Fruit fly (Drosophila melanogaster) whole organism, embryonic: ENCODE measurements around the gene CG15506.
A peak's percentile ranks its signal among the peaks of the same experiment; 100 is the strongest.

Experiments
- Abd-B ChIP-seq: fragments of 200-800 bp; sonication (Bioruptor generic); optimal IDR thresholded peaks from 2 replicates; lab custom pipeline; 2018; ENCODE audit warnings: missing biosample characterization, mild to moderate bottlenecking, missing genetic modification characterization, moderate library complexity
- Atf3 ChIP-seq: fragments of 200-800 bp; sonication (Bioruptor generic); optimal IDR thresholded peaks from 3 replicates; lab custom pipeline; 2016; ENCODE audit warnings: missing biosample characterization, missing genetic modification characterization
- BtbVII ChIP-seq: fragments of 200-800 bp; sonication (Bioruptor generic); optimal IDR thresholded peaks from 3 replicates; lab custom pipeline; 2017; ENCODE audit warnings: missing biosample characterization, mild to moderate bottlenecking, missing genetic modification characterization
- CG10209 ChIP-seq: fragments of 200-800 bp; sonication (Bioruptor generic); optimal IDR thresholded peaks from 3 replicates; lab custom pipeline; 2017; ENCODE audit warnings: missing biosample characterization, mild to moderate bottlenecking, missing genetic modification characterization, missing genetic modification reagents
- CG11560 ChIP-seq: fragments of 200-800 bp; sonication (Bioruptor generic); IDR thresholded peaks from 3 replicates; pipeline ENCODE4 v1.3.6; 2022; ENCODE audit warnings: missing biosample characterization, missing genetic modification characterization
- CG13296 ChIP-seq: fragments of 200-800 bp; sonication (Bioruptor generic); optimal IDR thresholded peaks from 3 replicates; lab custom pipeline; 2018; ENCODE audit warnings: missing biosample characterization, mild to moderate bottlenecking, missing genetic modification characterization
- CG14014 ChIP-seq: fragments of 200-800 bp; sonication (Bioruptor generic); IDR thresholded peaks from 2 replicates; pipeline ENCODE4 v1.3.6; 2022; ENCODE audit warnings: missing biosample characterization, missing genetic modification characterization
- CG15479 ChIP-seq: fragments of 200-800 bp; sonication (Bioruptor generic); optimal IDR thresholded peaks from 3 replicates; lab custom pipeline; 2019; ENCODE audit warnings: missing biosample characterization, mild to moderate bottlenecking, missing genetic modification characterization, moderate library complexity
- CG18764 ChIP-seq: fragments of 200-800 bp; sonication (Bioruptor generic); optimal IDR thresholded peaks from 3 replicates; lab custom pipeline; 2016; ENCODE audit warnings: missing biosample characterization, missing genetic modification characterization
- CG32532 ChIP-seq: fragments of 200-800 bp; sonication (Bioruptor generic); IDR thresholded peaks from 2 replicates; pipeline ENCODE4 v1.3.6; 2022; ENCODE audit warnings: missing biosample characterization, missing genetic modification characterization
- CG34224 ChIP-seq: fragments of 200-800 bp; sonication (Bioruptor generic); IDR thresholded peaks from 3 replicates; pipeline ENCODE4 v1.3.6; 2022; ENCODE audit warnings: missing biosample characterization, missing genetic modification characterization; ENCODE audit not compliant: partially characterized antibody
- CG4360 ChIP-seq: fragments of 200-800 bp; sonication (Bioruptor generic); IDR thresholded peaks from 2 replicates; pipeline ENCODE4 v1.3.6; 2022; ENCODE audit warnings: missing biosample characterization, missing genetic modification characterization
- CG43689 ChIP-seq: fragments of 200-800 bp; sonication (Bioruptor generic); IDR thresholded peaks from 2 replicates; pipeline ENCODE4 v1.3.6; 2022; ENCODE audit warnings: missing biosample characterization, missing genetic modification characterization
- CG5245 ChIP-seq: fragments of 200-800 bp; sonication (Bioruptor generic); optimal IDR thresholded peaks from 3 replicates; lab custom pipeline; 2016; ENCODE audit warnings: missing biosample characterization, missing genetic modification characterization
- CG8388 ChIP-seq: fragments of 200-800 bp; sonication (Bioruptor generic); optimal IDR thresholded peaks from 2 replicates; lab custom pipeline; 2019; ENCODE audit warnings: missing biosample characterization, mild to moderate bottlenecking, missing genetic modification characterization, moderate library complexity
- Camta ChIP-seq: fragments of 200-800 bp; sonication (Bioruptor generic); optimal IDR thresholded peaks from 2 replicates; lab custom pipeline; 2016; ENCODE audit warnings: missing biosample characterization, missing genetic modification characterization
- D ChIP-seq, 2 experiments: fragments of 200-800 bp in 1 of 2; fragments of >200 bp in 1 of 2; sonication (Bioruptor generic) in 1 of 2; optimal IDR thresholded peaks; 2 replicates in 1 of 2; 3 replicates in 1 of 2; lab custom pipeline; 2017; ENCODE audit warnings: mild to moderate bottlenecking in 1 of 2, missing biosample characterization in 1 of 2, missing genetic modification characterization in 1 of 2, missing genetic modification reagents in 1 of 2
- D19A ChIP-seq: fragments of 200-800 bp; optimal IDR thresholded peaks from 3 replicates; lab custom pipeline; 2019; ENCODE audit warnings: missing biosample characterization, mild to moderate bottlenecking, missing genetic modification characterization, moderate library complexity
- Dref ChIP-seq: fragments of 200-800 bp; sonication (Bioruptor generic); IDR thresholded peaks from 2 replicates; pipeline ENCODE4 v1.3.6; 2022; ENCODE audit warnings: missing biosample characterization, missing genetic modification characterization
- HLHmδ ChIP-seq: fragments of 200-800 bp; sonication (Bioruptor generic); optimal IDR thresholded peaks from 2 replicates; lab custom pipeline; 2018; ENCODE audit warnings: missing biosample characterization, mild to moderate bottlenecking, missing genetic modification characterization, moderate library complexity
- Kr ChIP-seq: fragments of 200-800 bp; sonication (Bioruptor generic); optimal IDR thresholded peaks from 2 replicates; lab custom pipeline; 2017; ENCODE audit warnings: missing biosample characterization, mild to moderate bottlenecking, missing genetic modification characterization
- Lhr ChIP-seq: fragments of 200-800 bp; sonication (Bioruptor generic); optimal IDR thresholded peaks from 3 replicates; lab custom pipeline; 2017; ENCODE audit warnings: mild to moderate bottlenecking, missing biosample characterization, missing genetic modification reagents, missing genetic modification characterization
- Med ChIP-seq: fragments of 200-800 bp; sonication (Bioruptor generic); peaks from one replicate; lab custom pipeline; 2016; ENCODE audit warnings: missing biosample characterization, missing genetic modification characterization, mild to moderate bottlenecking, inconsistent platforms, moderate library complexity
- NFAT ChIP-seq: fragments of 200-800 bp; sonication (Bioruptor generic); IDR thresholded peaks from 2 replicates; pipeline ENCODE4 v1.3.6; 2022; ENCODE audit warnings: missing biosample characterization, missing genetic modification characterization
- Scr ChIP-seq: fragments of 200-800 bp; sonication (Bioruptor generic); IDR thresholded peaks from 2 replicates; pipeline ENCODE4 v1.3.6; 2022; ENCODE audit warnings: missing biosample characterization, missing genetic modification characterization; ENCODE audit not compliant: partially characterized antibody
- Sry-δ ChIP-seq: fragments of 200-800 bp; sonication (Bioruptor generic); optimal IDR thresholded peaks from 2 replicates; lab custom pipeline; 2016; ENCODE audit warnings: missing biosample characterization, missing genetic modification characterization
- amos ChIP-seq: fragments of 200-800 bp; sonication (Bioruptor generic); IDR thresholded peaks from 2 replicates; pipeline ENCODE4 v1.3.6; 2022; ENCODE audit warnings: missing biosample characterization, missing genetic modification characterization; ENCODE audit not compliant: partially characterized antibody
- cg ChIP-seq: fragments of 200-800 bp; sonication (Bioruptor generic); optimal IDR thresholded peaks from 3 replicates; lab custom pipeline; 2019; ENCODE audit warnings: missing biosample characterization, mild to moderate bottlenecking, missing genetic modification characterization, moderate library complexity
- chinmo ChIP-seq: fragments of 200-800 bp; sonication (Bioruptor generic); IDR thresholded peaks from 4 replicates; pipeline ENCODE4 v1.3.6; 2022; ENCODE audit warnings: missing biosample characterization, missing genetic modification characterization; ENCODE audit not compliant: partially characterized antibody
- ci ChIP-seq: fragments of 200-800 bp; sonication (Bioruptor generic); IDR thresholded peaks from 3 replicates; pipeline ENCODE4 v1.3.6; 2022; ENCODE audit warnings: missing biosample characterization, missing genetic modification characterization
- grau ChIP-seq: fragments of 200-800 bp; optimal IDR thresholded peaks from 3 replicates; lab custom pipeline; 2019; ENCODE audit warnings: missing biosample characterization, mild to moderate bottlenecking, missing genetic modification characterization, moderate library complexity
- gro ChIP-seq: fragments of 200-800 bp; sonication (Bioruptor generic); optimal IDR thresholded peaks from 2 replicates; lab custom pipeline; 2016; ENCODE audit warnings: missing biosample characterization, missing genetic modification characterization
- kay ChIP-seq: fragments of 200-800 bp; sonication (Bioruptor generic); optimal IDR thresholded peaks from 2 replicates; lab custom pipeline; 2016; ENCODE audit warnings: missing biosample characterization, missing genetic modification characterization
- mirr ChIP-seq: fragments of 200-800 bp; sonication (Bioruptor generic); optimal IDR thresholded peaks from 3 replicates; lab custom pipeline; 2018; ENCODE audit warnings: missing biosample characterization, mild to moderate bottlenecking, missing genetic modification characterization
- mld ChIP-seq: fragments of 200-800 bp; sonication (Bioruptor generic); IDR thresholded peaks from 3 replicates; pipeline ENCODE4 v1.3.6; 2022; ENCODE audit warnings: missing biosample characterization, missing genetic modification characterization; ENCODE audit not compliant: partially characterized antibody
- nom ChIP-seq: fragments of 200-800 bp; sonication (Bioruptor generic); optimal IDR thresholded peaks from 2 replicates; lab custom pipeline; 2017; ENCODE audit warnings: missing biosample characterization, missing genetic modification characterization, mild to moderate bottlenecking, moderate library complexity, missing genetic modification reagents
- oc ChIP-seq: fragments of 200-800 bp; sonication (Bioruptor generic); optimal IDR thresholded peaks from 2 replicates; lab custom pipeline; 2018; ENCODE audit warnings: missing biosample characterization, mild to moderate bottlenecking, missing genetic modification characterization, moderate library complexity
- pan ChIP-seq, 4 experiments: fragments of >200 bp in 3 of 4; fragments of 200-800 bp in 1 of 4; sonication (Bioruptor generic) in 1 of 4; optimal IDR thresholded peaks in 3 of 4; IDR thresholded peaks in 1 of 4; 2 replicates each; pipeline versions ENCODE4 v1.3.6 to Lab custom; 2017 to 2022; ENCODE audit warnings: missing biosample characterization in 2 of 4, missing genetic modification characterization in 2 of 4, mixed read lengths in 1 of 4
- peb ChIP-seq: fragments of 200-800 bp; sonication (Bioruptor generic); IDR thresholded peaks from 2 replicates; pipeline ENCODE4 v1.3.6; 2022; ENCODE audit warnings: missing biosample characterization, missing genetic modification characterization
- repo ChIP-seq: fragments of 200-800 bp; sonication (Bioruptor generic); optimal IDR thresholded peaks from 2 replicates; lab custom pipeline; 2016; ENCODE audit warnings: missing biosample characterization, missing genetic modification characterization
- row ChIP-seq: fragments of 200-800 bp; sonication (Bioruptor generic); IDR thresholded peaks from 3 replicates; pipeline ENCODE4 v1.3.6; 2022; ENCODE audit warnings: missing biosample characterization, missing genetic modification characterization
- sug ChIP-seq: fragments of 200-800 bp; optimal IDR thresholded peaks from 2 replicates; lab custom pipeline; 2019; ENCODE audit warnings: missing biosample characterization, mild to moderate bottlenecking, missing genetic modification characterization, moderate library complexity
- tin ChIP-seq: fragments of 200-800 bp; sonication (Bioruptor generic); optimal IDR thresholded peaks from 3 replicates; lab custom pipeline; 2016; ENCODE audit warnings: missing biosample characterization, missing genetic modification characterization
- tio ChIP-seq: fragments of 200-800 bp; sonication (Bioruptor generic); optimal IDR thresholded peaks from 2 replicates; lab custom pipeline; 2017; ENCODE audit warnings: missing biosample characterization, missing genetic modification characterization, inconsistent platforms
- vnd ChIP-seq: fragments of 200-800 bp; sonication (Bioruptor generic); IDR thresholded peaks from 3 replicates; pipeline ENCODE4 v1.3.6; 2022; ENCODE audit warnings: missing biosample characterization, missing genetic modification characterization; ENCODE audit not compliant: partially characterized antibody
- z ChIP-seq: fragments of 200-800 bp; sonication (Bioruptor generic); IDR thresholded peaks from 3 replicates; pipeline ENCODE4 v1.3.6; 2022; ENCODE audit warnings: missing biosample characterization, missing genetic modification characterization
- zen2 ChIP-seq: fragments of 200-800 bp; sonication (Bioruptor generic); IDR thresholded peaks from 3 replicates; pipeline ENCODE4 v1.3.6; 2022; ENCODE audit warnings: missing biosample characterization, missing genetic modification characterization; ENCODE audit not compliant: partially characterized antibody

CG15506 gene

DNA sequence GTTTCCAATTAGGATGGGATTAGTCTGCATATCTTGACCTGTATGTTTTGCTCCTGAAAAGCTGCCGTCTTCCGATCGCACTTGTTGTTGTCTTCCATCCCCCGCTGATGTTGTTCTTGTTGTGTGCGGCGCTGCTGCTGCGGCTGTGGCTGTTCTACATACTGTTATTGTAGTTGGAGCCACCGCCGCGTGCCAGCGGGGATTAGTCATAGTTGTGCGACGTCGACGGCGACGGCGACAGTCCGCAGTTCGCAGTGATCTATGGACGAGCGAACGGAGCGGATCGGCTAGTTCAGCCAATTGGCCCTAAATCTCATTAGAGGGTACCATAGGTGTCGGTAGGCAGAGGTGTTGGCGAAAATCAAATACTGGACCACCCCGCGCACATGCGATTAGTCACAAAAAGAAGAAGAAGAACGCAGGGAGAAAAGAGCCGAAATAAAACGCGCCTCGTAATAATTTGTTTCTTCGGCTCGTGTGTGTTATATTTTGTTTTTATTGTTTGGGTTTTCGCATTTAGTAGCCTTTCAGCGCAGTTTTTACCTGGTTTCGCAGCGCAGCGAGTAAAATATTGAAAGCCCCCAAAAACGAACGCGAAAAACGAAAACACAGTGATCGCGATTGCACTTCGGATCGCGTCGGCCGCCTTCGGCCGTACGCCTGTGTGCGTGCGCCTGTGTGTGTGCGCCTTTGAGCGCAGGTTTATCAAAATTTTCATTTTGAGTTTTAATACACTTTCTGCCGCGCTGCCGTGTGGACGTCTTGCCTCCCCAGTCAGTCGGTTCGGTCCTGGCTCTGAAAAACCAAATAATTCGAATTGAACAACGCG is 47.0 kb downstream of the CG15506 start, which contains the start of gene kay (continued):
- TF ChIP-seq grau (tag; lab: Kevin White, UChicago): no peak
- TF ChIP-seq CG15479: peak; percentile 57
- 0 out of 2 replicates have a peak, but pooled peaks have one; percentile 10 for TF ChIP-seq amos (GFP tag; lab: Robert Waterston, UW)
- 0 out of 3 replicates have a peak, but pooled peaks have one; percentile 25 for TF ChIP-seq CG34224 (GFP tag; lab: Robert Waterston, UW)
- no peak for TF ChIP-seq peb (GFP tag; lab: Robert Waterston, UW)
- no peak for TF ChIP-seq sug (tag; lab: Kevin White, UChicago)
- 0 out of 2 replicates have a peak, but pooled peaks have one; percentile 18 for TF ChIP-seq CG32532 (GFP tag; lab: Robert Waterston, UW)
- no peak for TF ChIP-seq Dref (GFP tag; lab: Robert Waterston, UW)
- no peak for TF ChIP-seq gro (GFP tag; lab: Kevin White, UChicago)
- TF ChIP-seq tin: no peak
- TF ChIP-seq mld (GFP tag; lab: Robert Waterston, UW): no peak
- TF ChIP-seq repo (GFP tag; lab: Kevin White, UChicago): no peak
- no peak for TF ChIP-seq Camta (GFP tag; lab: Kevin White, UChicago)
- no peak for TF ChIP-seq D (optimal IDR thresholded peaks at IDR 0.05; lab: Kevin White, UChicago)
- TF ChIP-seq D (GFP tag; optimal IDR thresholded peaks at IDR 0.05; lab: Kevin White, UChicago): no peak
- TF ChIP-seq vnd (GFP tag; lab: Robert Waterston, UW): 0 out of 3 replicates have a peak, but pooled peaks have one; percentile 6
- TF ChIP-seq CG8388 (GFP tag; lab: Kevin White, UChicago): no peak
- no peak for TF ChIP-seq Atf3
- TF ChIP-seq CG43689 (GFP tag; lab: Robert Waterston, UW): no peak
- peak; percentile 38 for TF ChIP-seq Med (GFP tag; lab: Kevin White, UChicago)
- no peak for TF ChIP-seq CG5245 (GFP tag; lab: Kevin White, UChicago)
- TF ChIP-seq mirr: no peak
- TF ChIP-seq row (GFP tag; lab: Robert Waterston, UW): peak; percentile 26; the same call in 1 of the 3 replicates
- TF ChIP-seq Scr (GFP tag; lab: Robert Waterston, UW): no peak
- no peak for TF ChIP-seq CG13296 (GFP tag; lab: Kevin White, UChicago)
- TF ChIP-seq zen2 (GFP tag; lab: Robert Waterston, UW): no peak
- TF ChIP-seq nom (GFP tag; lab: Kevin White, UChicago): peak; percentile 13
- TF ChIP-seq chinmo (GFP tag; lab: Robert Waterston, UW): 0 out of 4 replicates have a peak, but pooled peaks have one; percentile 47
- no peak for TF ChIP-seq HLHmδ (GFP tag; lab: Kevin White, UChicago)
- no peak for TF ChIP-seq Lhr
- no peak for TF ChIP-seq ci (GFP tag; lab: Robert Waterston, UW)
- peak; percentile 17; the same call in 1 of the 2 replicates for TF ChIP-seq CG4360
- TF ChIP-seq NFAT: no peak
- peak; percentile 56; the same call in 1 of the 3 replicates for TF ChIP-seq z (GFP tag; lab: Robert Waterston, UW)
- TF ChIP-seq Abd-B (GFP tag; lab: Kevin White, UChicago): no peak
- no peak for TF ChIP-seq CG11560 (tag; lab: Robert Waterston, UW)
- peak; percentile 49 for TF ChIP-seq cg (GFP tag; lab: Kevin White, UChicago)
- TF ChIP-seq BtbVII (GFP tag; lab: Kevin White, UChicago): no peak
- TF ChIP-seq Kr: no peak
- peak; percentile 69 for TF ChIP-seq kay (GFP tag; lab: Kevin White, UChicago)
- no peak for TF ChIP-seq CG10209 (GFP tag; lab: Kevin White, UChicago)
- peak; percentile 29 for TF ChIP-seq D19A (tag; lab: Kevin White, UChicago)
- TF ChIP-seq pan (optimal IDR thresholded peaks at IDR 0.05; lab: Kevin White, UChicago): no peak
- TF ChIP-seq pan (GFP tag; optimal IDR thresholded peaks at IDR 0.05 in 1 of 2, IDR thresholded peaks at IDR 0.05 in 1 of 2): peak in 1 of 2 experiments; percentile 36
- TF ChIP-seq CG18764 (GFP tag; lab: Kevin White, UChicago): no peak
- no peak for TF ChIP-seq Sry-δ (GFP tag; lab: Kevin White, UChicago)
- no peak for TF ChIP-seq tio (GFP tag; lab: Kevin White, UChicago)
- TF ChIP-seq CG14014 (GFP tag; lab: Robert Waterston, UW): no peak
- no peak for TF ChIP-seq oc (tag; lab: Kevin White, UChicago)
